Fruit fly (Drosophila melanogaster) whole organism, embryonic: Measurements from ENCODE around the gene Cp18.
A peak's percentile ranks its signal among the peaks of the same experiment; 100 is the strongest.

Source experiments
- Adf1 ChIP-seq: fragments of 200-800 bp; sonication (Bioruptor generic); IDR thresholded peaks from 2 replicates; pipeline ENCODE4 v1.3.6; 2022; ENCODE audit warnings: missing biosample characterization, missing genetic modification characterization
- Asciz ChIP-seq: fragments of 200-800 bp; sonication (Bioruptor generic); optimal IDR thresholded peaks from 2 replicates; lab custom pipeline; 2017; ENCODE audit warnings: missing biosample characterization, mild to moderate bottlenecking, missing genetic modification characterization, missing genetic modification reagents
- BEAF-32 ChIP-seq: fragments of 200-800 bp; sonication (Bioruptor generic); optimal IDR thresholded peaks from 3 replicates; lab custom pipeline; 2017; ENCODE audit warnings: missing biosample characterization, missing genetic modification characterization, mild to moderate bottlenecking, moderate library complexity, missing genetic modification reagents
- CG11695 ChIP-seq: fragments of 200-800 bp; sonication (Bioruptor generic); IDR thresholded peaks from 3 replicates; pipeline ENCODE4 v1.3.6; 2022; ENCODE audit warnings: missing biosample characterization, missing genetic modification characterization
- CG12236 ChIP-seq: fragments of 200-800 bp; sonication (Bioruptor generic); optimal IDR thresholded peaks from 2 replicates; lab custom pipeline; 2016; ENCODE audit warnings: missing biosample characterization, missing genetic modification characterization
- CG12659 ChIP-seq: fragments of 200-800 bp; sonication (Bioruptor generic); optimal IDR thresholded peaks from 3 replicates; lab custom pipeline; 2017; ENCODE audit warnings: mild to moderate bottlenecking, missing biosample characterization, missing genetic modification reagents, missing genetic modification characterization
- CG13424 ChIP-seq: fragments of 200-800 bp; sonication (Bioruptor generic); optimal IDR thresholded peaks from 2 replicates; lab custom pipeline; 2019; ENCODE audit warnings: missing biosample characterization, mild to moderate bottlenecking, missing genetic modification characterization, moderate library complexity
- CG14050 ChIP-seq: fragments of 200-800 bp; sonication (Bioruptor generic); IDR thresholded peaks from 3 replicates; pipeline ENCODE4 v1.3.6; 2022; ENCODE audit warnings: missing biosample characterization, missing genetic modification characterization
- CG15601 ChIP-seq: fragments of 200-800 bp; sonication (Bioruptor generic); optimal IDR thresholded peaks from 3 replicates; lab custom pipeline; 2019; ENCODE audit warnings: missing biosample characterization, mild to moderate bottlenecking, missing genetic modification characterization, moderate library complexity
- CG16779 ChIP-seq: fragments of 200-800 bp; sonication (Bioruptor generic); IDR thresholded peaks from 2 replicates; pipeline ENCODE4 v1.3.6; 2022; ENCODE audit warnings: missing biosample characterization, missing genetic modification characterization
- CG16863 ChIP-seq: fragments of 200-800 bp; sonication (Bioruptor generic); optimal IDR thresholded peaks from 3 replicates; lab custom pipeline; 2016; ENCODE audit warnings: missing biosample characterization, missing genetic modification characterization
- CG17361 ChIP-seq: fragments of 200-800 bp; sonication (Bioruptor generic); IDR thresholded peaks from 3 replicates; pipeline ENCODE4 v1.3.6; 2022; ENCODE audit warnings: missing biosample characterization, missing genetic modification characterization
- CG17802 ChIP-seq: fragments of 200-800 bp; sonication (Bioruptor generic); optimal IDR thresholded peaks from 2 replicates; lab custom pipeline; 2018; ENCODE audit warnings: missing biosample characterization, mild to moderate bottlenecking, missing genetic modification characterization, moderate library complexity
- CG18011 ChIP-seq: fragments of 200-800 bp; sonication (Bioruptor generic); optimal IDR thresholded peaks from 2 replicates; lab custom pipeline; 2017; ENCODE audit warnings: missing biosample characterization, missing genetic modification characterization, mild to moderate bottlenecking, moderate library complexity, missing genotype
- CG2712 ChIP-seq: fragments of 200-800 bp; optimal IDR thresholded peaks from 3 replicates; lab custom pipeline; 2019; ENCODE audit warnings: missing biosample characterization, mild to moderate bottlenecking, missing genetic modification characterization, moderate library complexity
- CG31224 ChIP-seq: fragments of 200-800 bp; sonication (Bioruptor generic); IDR thresholded peaks from 2 replicates; pipeline ENCODE4 v1.3.6; 2022; ENCODE audit warnings: missing biosample characterization, missing genetic modification characterization
- CG31388 ChIP-seq: fragments of 200-800 bp; sonication (Bioruptor generic); optimal IDR thresholded peaks from 2 replicates; lab custom pipeline; 2016; ENCODE audit warnings: missing biosample characterization, missing genetic modification characterization
- CG6175 ChIP-seq: fragments of 200-800 bp; sonication (Bioruptor generic); IDR thresholded peaks from 3 replicates; pipeline ENCODE4 v1.3.6; 2022; ENCODE audit warnings: missing biosample characterization, missing genetic modification characterization
- CG9797 ChIP-seq: fragments of 200-800 bp; sonication (Bioruptor generic); optimal IDR thresholded peaks from 3 replicates; lab custom pipeline; 2018; ENCODE audit warnings: missing biosample characterization, mild to moderate bottlenecking, missing genetic modification characterization
- CG9817 ChIP-seq: fragments of 200-800 bp; sonication (Bioruptor generic); optimal IDR thresholded peaks from 2 replicates; lab custom pipeline; 2018; ENCODE audit warnings: missing biosample characterization, mild to moderate bottlenecking, missing genetic modification characterization, moderate library complexity
- D19B ChIP-seq: fragments of 200-800 bp; sonication (Bioruptor generic); optimal IDR thresholded peaks from 2 replicates; lab custom pipeline; 2017; ENCODE audit warnings: missing biosample characterization, mild to moderate bottlenecking, missing genetic modification characterization
- Deaf1 ChIP-seq: fragments of 200-800 bp; optimal IDR thresholded peaks from 3 replicates; lab custom pipeline; 2019; ENCODE audit warnings: missing biosample characterization, mild to moderate bottlenecking, missing genetic modification characterization, moderate library complexity
- Dfd ChIP-seq, 2 experiments: fragments of >200 bp; optimal IDR thresholded peaks; 2 replicates each; lab custom pipeline; 2017; ENCODE audit warnings: missing biosample characterization in 2 of 2, missing genetic modification characterization in 2 of 2
- ERR ChIP-seq: fragments of 200-800 bp; sonication (Bioruptor generic); optimal IDR thresholded peaks from 2 replicates; lab custom pipeline; 2016; ENCODE audit warnings: missing biosample characterization, missing genetic modification characterization
- Fer3 ChIP-seq: fragments of 200-800 bp; sonication (Bioruptor generic); optimal IDR thresholded peaks from 2 replicates; lab custom pipeline; 2018; ENCODE audit warnings: missing biosample characterization, mild to moderate bottlenecking, missing genetic modification characterization, moderate library complexity
- MESR4 ChIP-seq: fragments of 200-800 bp; sonication (Bioruptor generic); optimal IDR thresholded peaks from 2 replicates; lab custom pipeline; 2018; ENCODE audit warnings: missing biosample characterization, mild to moderate bottlenecking, missing genetic modification characterization, moderate library complexity
- Meics ChIP-seq: fragments of 200-800 bp; sonication (Bioruptor generic); optimal IDR thresholded peaks from 2 replicates; lab custom pipeline; 2017; ENCODE audit warnings: missing biosample characterization, mild to moderate bottlenecking, missing genetic modification characterization
- NFAT ChIP-seq: fragments of 200-800 bp; sonication (Bioruptor generic); IDR thresholded peaks from 2 replicates; pipeline ENCODE4 v1.3.6; 2022; ENCODE audit warnings: missing biosample characterization, missing genetic modification characterization
- Oaz ChIP-seq: fragments of 200-800 bp; sonication (Bioruptor generic); IDR thresholded peaks from 2 replicates; pipeline ENCODE4 v1.3.6; 2022; ENCODE audit warnings: missing biosample characterization, missing genetic modification characterization
- Rfx ChIP-seq: fragments of 200-800 bp; sonication (Bioruptor generic); IDR thresholded peaks from 2 replicates; pipeline ENCODE4 v1.3.6; 2022; ENCODE audit warnings: missing biosample characterization, missing genetic modification characterization
- Sox102F ChIP-seq: fragments of 200-800 bp; sonication (Bioruptor generic); optimal IDR thresholded peaks from 2 replicates; lab custom pipeline; 2018; ENCODE audit warnings: missing biosample characterization, mild to moderate bottlenecking, missing genetic modification characterization, moderate library complexity
- Spps ChIP-seq: fragments of 200-800 bp; sonication (Bioruptor generic); optimal IDR thresholded peaks from 2 replicates; lab custom pipeline; 2018; ENCODE audit warnings: missing biosample characterization, mild to moderate bottlenecking, missing genetic modification characterization
- Trl ChIP-seq, 3 experiments: fragments of >200 bp in 2 of 3; fragments of 200-800 bp in 1 of 3; sonication (Bioruptor generic) in 1 of 3; optimal IDR thresholded peaks; 2 replicates in 1 of 3; 3 replicates in 2 of 3; lab custom pipeline; 2016 to 2017; ENCODE audit warnings: missing biosample characterization in 1 of 3, missing genetic modification characterization in 1 of 3
- bbx ChIP-seq: fragments of 200-800 bp; sonication (Bioruptor generic); IDR thresholded peaks from 2 replicates; pipeline ENCODE4 v1.3.6; 2022; ENCODE audit warnings: missing biosample characterization, missing genetic modification characterization; ENCODE audit not compliant: partially characterized antibody
- bigmax ChIP-seq: fragments of 200-800 bp; sonication (Bioruptor generic); optimal IDR thresholded peaks from 2 replicates; lab custom pipeline; 2018; ENCODE audit warnings: missing biosample characterization, mild to moderate bottlenecking, missing genetic modification characterization
- bowl ChIP-seq: fragments of 200-800 bp; sonication (Bioruptor generic); IDR thresholded peaks from 2 replicates; pipeline ENCODE4 v1.3.6; 2022; ENCODE audit warnings: missing biosample characterization, missing genetic modification characterization
- chif ChIP-seq, 2 experiments: fragments of 200-800 bp; sonication (Bioruptor generic); optimal IDR thresholded peaks; 3 replicates each; lab custom pipeline; 2016; ENCODE audit warnings: missing biosample characterization in 2 of 2, missing genetic modification characterization in 2 of 2
- dan ChIP-seq: fragments of 200-800 bp; sonication (Bioruptor generic); IDR thresholded peaks from 2 replicates; pipeline ENCODE4 v1.3.6; 2022; ENCODE audit warnings: missing biosample characterization, missing genetic modification characterization
- dmrt99B ChIP-seq: fragments of 200-800 bp; sonication (Bioruptor generic); optimal IDR thresholded peaks from 2 replicates; lab custom pipeline; 2018; ENCODE audit warnings: missing biosample characterization, mild to moderate bottlenecking, missing genetic modification characterization, moderate library complexity
- fd96Cb ChIP-seq: fragments of 200-800 bp; sonication (Bioruptor generic); optimal IDR thresholded peaks from 2 replicates; lab custom pipeline; 2018; ENCODE audit warnings: missing biosample characterization, mild to moderate bottlenecking, missing genetic modification characterization, moderate library complexity
- gcm ChIP-seq: fragments of 200-800 bp; sonication (Bioruptor generic); optimal IDR thresholded peaks from 2 replicates; lab custom pipeline; 2019; ENCODE audit warnings: missing biosample characterization, mild to moderate bottlenecking, missing genetic modification characterization, moderate library complexity
- klu ChIP-seq: fragments of 200-800 bp; sonication (Bioruptor generic); IDR thresholded peaks from 2 replicates; pipeline ENCODE4 v1.3.6; 2022; ENCODE audit warnings: missing biosample characterization, missing genetic modification characterization
- knrl ChIP-seq: fragments of 200-800 bp; sonication (Bioruptor generic); IDR thresholded peaks from 3 replicates; pipeline ENCODE4 v1.3.6; 2022; ENCODE audit warnings: missing biosample characterization, missing genetic modification characterization; ENCODE audit not compliant: partially characterized antibody
- lab ChIP-seq: fragments of 200-800 bp; sonication (Bioruptor generic); optimal IDR thresholded peaks from 3 replicates; lab custom pipeline; 2017; ENCODE audit warnings: missing biosample characterization, missing genetic modification characterization, mild to moderate bottlenecking, moderate library complexity, missing genetic modification reagents
- mam ChIP-seq: fragments of 200-800 bp; sonication (Bioruptor generic); optimal IDR thresholded peaks from 3 replicates; lab custom pipeline; 2016; ENCODE audit warnings: missing biosample characterization, missing genetic modification characterization
- salm ChIP-seq: fragments of 200-800 bp; sonication (Bioruptor generic); optimal IDR thresholded peaks from 2 replicates; lab custom pipeline; 2018; ENCODE audit warnings: missing biosample characterization, mild to moderate bottlenecking, missing genetic modification characterization
- tll ChIP-seq, 2 experiments: fragments of 200-800 bp in 1 of 2; fragments of >200 bp in 1 of 2; sonication (Bioruptor generic) in 1 of 2; optimal IDR thresholded peaks; 2 replicates each; lab custom pipeline; 2017 to 2019; ENCODE audit warnings: missing biosample characterization in 2 of 2, missing genetic modification characterization in 2 of 2, mild to moderate bottlenecking in 1 of 2, moderate library complexity in 1 of 2
- wor ChIP-seq: fragments of 200-800 bp; sonication (Bioruptor generic); IDR thresholded peaks from 2 replicates; pipeline ENCODE4 v1.3.6; 2022; ENCODE audit warnings: missing biosample characterization, missing genetic modification characterization
- z ChIP-seq: fragments of 200-800 bp; sonication (Bioruptor generic); IDR thresholded peaks from 3 replicates; pipeline ENCODE4 v1.3.6; 2022; ENCODE audit warnings: missing biosample characterization, missing genetic modification characterization
- zfh1 ChIP-seq: fragments of 200-800 bp; sonication (Bioruptor generic); IDR thresholded peaks from 3 replicates; pipeline ENCODE4 v1.3.6; 2022; ENCODE audit warnings: missing biosample characterization, missing genetic modification characterization

The Cp18 gene

dm6 chr3L:8721145-8721544 is 5.4 kb upstream of the Cp18 start, which contains the start of the genes CG32022 and CG6511 (continued):
- TF ChIP-seq CG9817 (tag; lab: Kevin White, UChicago) (peak; percentile 98), CG11695 (GFP tag; lab: Robert Waterston, UW) (peak; percentile 92), knrl (no peak; the same call in 2 of the 3 replicates), bbx (GFP tag; lab: Robert Waterston, UW) (no peak), CG12236 (GFP tag; lab: Kevin White, UChicago) (peak; percentile 94), NFAT (peak; percentile 95), Trl (optimal IDR thresholded peaks at IDR 0.05; lab: Kevin White, UChicago) (no peak), Trl (GFP tag; optimal IDR thresholded peaks at IDR 0.05; lab: Kevin White, UChicago) (peak; percentile 97), Deaf1 (tag; lab: Kevin White, UChicago) (no peak), lab (GFP tag; lab: Kevin White, UChicago) (peak; percentile 98), CG31224 (GFP tag; lab: Robert Waterston, UW) (peak; percentile 93), Asciz (peak; percentile 88), Dfd (GFP tag; optimal IDR thresholded peaks at IDR 0.05; lab: Kevin White, UChicago) (no peak), zfh1 (GFP tag; lab: Robert Waterston, UW) (peak; percentile 94), BEAF-32 (peak; percentile 49), Oaz (peak; percentile 92), mam (GFP tag; lab: Kevin White, UChicago) (peak; percentile 99), CG16779 (GFP tag; lab: Robert Waterston, UW) (peak; percentile 85), Rfx (peak; percentile 97), CG18011 (GFP tag; lab: Kevin White, UChicago) (peak; percentile 86), CG9797 (GFP tag; lab: Kevin White, UChicago) (peak; percentile 40), CG13424 (tag; lab: Kevin White, UChicago) (peak; percentile 98), CG15601 (tag; lab: Kevin White, UChicago) (peak; percentile 94), wor (GFP tag; lab: Robert Waterston, UW) (peak; percentile 92), bigmax (GFP tag; lab: Kevin White, UChicago) (peak; percentile 19), CG2712 (tag; lab: Kevin White, UChicago) (peak; percentile 97), dan (peak; percentile 89), chif (GFP tag; optimal IDR thresholded peaks at IDR 0.05; lab: Kevin White, UChicago) (peak; percentile 98), z (GFP tag; lab: Robert Waterston, UW) (peak; percentile 11; the same call in 1 of the 3 replicates), CG6175 (GFP tag; lab: Robert Waterston, UW) (peak; percentile 94), tll (GFP tag; optimal IDR thresholded peaks at IDR 0.05; lab: Kevin White, UChicago) (peak; percentile 97), CG17802 (peak; percentile 85), fd96Cb (tag; lab: Kevin White, UChicago) (peak; percentile 96), Meics (GFP tag; lab: Kevin White, UChicago) (peak; percentile 97), D19B (GFP tag; lab: Kevin White, UChicago) (peak; percentile 95), CG16863 (GFP tag; lab: Kevin White, UChicago) (peak; percentile 97), CG12659 (peak; percentile 98), CG17361 (peak; percentile 99), Adf1 (peak; percentile 81), CG31388 (GFP tag; lab: Kevin White, UChicago) (peak; percentile 89), salm (tag; lab: Kevin White, UChicago) (peak; percentile 93), dmrt99B (tag; lab: Kevin White, UChicago) (peak; percentile 94), Fer3 (peak; percentile 96), ERR (peak; percentile 93), MESR4 (GFP tag; lab: Kevin White, UChicago) (peak; percentile 38), klu (GFP tag; lab: Robert Waterston, UW) (peak; percentile 98), Sox102F (peak; percentile 95), CG14050 (GFP tag; lab: Robert Waterston, UW) (peak; percentile 94), bowl (peak; percentile 80), gcm (GFP tag; lab: Kevin White, UChicago) (peak; percentile 95), Spps (tag; lab: Kevin White, UChicago) (peak; percentile 81)
